Worm (Caenorhabditis elegans) whole organism, L2 larva: Measurements from ENCODE around the gene fbxa-171.

ENCODE experiments used
- Y55F3AM.14 ChIP-seq: fragments of 200-800 bp; sonication (Bioruptor generic); optimal IDR thresholded peaks from 2 replicates; lab custom pipeline; 2018; ENCODE audit warnings: mild to moderate bottlenecking, missing genetic modification characterization, missing compliant biosample characterization
- alr-1 ChIP-seq: fragments of 150-350 bp; optimal IDR thresholded peaks from 2 replicates; lab custom pipeline; 2014; ENCODE audit warnings: missing biosample characterization, missing genetic modification characterization
- elt-1 ChIP-seq: fragments of 150-350 bp; optimal IDR thresholded peaks from 2 replicates; lab custom pipeline; 2014; ENCODE audit warnings: missing biosample characterization, missing genetic modification characterization
- gmeb-1 ChIP-seq: fragments of 150-350 bp; optimal IDR thresholded peaks from 2 replicates; lab custom pipeline; 2014; ENCODE audit warnings: missing biosample characterization, missing genetic modification characterization
- mbf-1 ChIP-seq: sonication (generic microtip); optimal IDR thresholded peaks from 2 replicates; lab custom pipeline; 2017; ENCODE audit warnings: missing biosample characterization, missing genetic modification characterization
- nhr-10 ChIP-seq: sonication (generic microtip); optimal IDR thresholded peaks from 2 replicates; lab custom pipeline; 2017; ENCODE audit warnings: missing biosample characterization, missing genetic modification characterization
- sem-4 ChIP-seq: fragments of 150-350 bp; optimal IDR thresholded peaks from 2 replicates; lab custom pipeline; 2014; ENCODE audit warnings: missing biosample characterization, missing genetic modification reagents, missing genetic modification characterization
- unc-62 ChIP-seq: fragments of 150-350 bp; optimal IDR thresholded peaks from 2 replicates; lab custom pipeline; 2014; ENCODE audit warnings: missing biosample characterization, missing genetic modification reagents, missing genetic modification characterization
- zag-1 ChIP-seq: fragments of 150-350 bp; optimal IDR thresholded peaks from 2 replicates; lab custom pipeline; 2014; ENCODE audit warnings: missing biosample characterization, missing genetic modification characterization

The fbxa-171 gene

ce11 chrV:17520735-17521134, 45.1 kb downstream of the fbxa-171 start, which contains the start of gene fbxa-136:
Gene fbxa-136, plus strand, starts transcription at chrV:17521035.
- TF ChIP-seq gmeb-1 (peak; percentile 26), Y55F3AM.14 (no peak)
- TF ChIP-seq, all 48 proteins: peak for 1

- no peak for TF ChIP-seq zag-1 (tag; lab: Kevin White, UChicago)
- no peak for TF ChIP-seq Y55F3AM.14
- TF ChIP-seq sem-4: no peak
- TF ChIP-seq elt-1 (tag; lab: Kevin White, UChicago): no peak
- no peak for TF ChIP-seq alr-1 (tag; lab: Kevin White, UChicago)
- TF ChIP-seq unc-62: no peak
- no peak for TF ChIP-seq mbf-1
- no peak for TF ChIP-seq nhr-10 (tag; lab: Kevin White, UChicago)
- TF ChIP-seq, all 48 proteins: peak for 0
These were observed 52.0 kb downstream of the fbxa-171 start for ce11 chrV:17513831-17514230.
